Worm (Caenorhabditis elegans): Measurements from ENCODE around the gene F59H6.15.

- TF ChIP-seq pag-3 (tag; optimal IDR thresholded peaks at IDR 0.05; ENCODE audit: borderline replicate concordance) (no peak), ama-1 (optimal IDR thresholded peaks at IDR 0.05) (no peak), hlh-13 (GFP tag; optimal IDR thresholded peaks at IDR 0.05) (no peak), fkh-6 (tag; optimal IDR thresholded peaks at IDR 0.05) (no peak)
Observed at ce11 chrII:2013856-2014255, 1.1 kb downstream of the F59H6.15 start.

All from whole organism, late embryonic.